Fruit fly (Drosophila melanogaster): ENCODE results near the gene CG4594.

DNA sequence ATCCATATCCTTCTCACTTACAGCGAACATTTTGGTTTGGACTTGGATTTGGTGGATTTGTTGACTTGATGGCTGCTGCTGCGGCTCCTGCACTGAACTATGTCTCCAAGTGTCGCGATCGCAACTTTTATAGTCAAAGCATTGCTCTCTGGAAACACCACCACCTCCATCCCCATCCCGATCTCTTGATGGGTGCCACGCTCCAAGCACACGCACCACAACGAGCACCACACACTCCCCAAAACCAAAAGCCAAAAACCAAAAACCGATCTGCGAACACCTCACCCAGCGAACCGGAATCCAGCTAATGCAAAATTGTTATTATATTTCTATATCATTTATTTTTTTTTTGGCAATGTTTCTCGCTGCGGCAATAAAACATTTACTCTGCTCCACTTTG is 13.1 kb downstream of the CG4594 start, which contains the start of gene Cpr30F:
- TF ChIP-seq CG32121 (GFP tag; IDR thresholded peaks at IDR 0.05), result no peak
- TF ChIP-seq CG8301 (tag; optimal IDR thresholded peaks at IDR 0.05), result no peak
- no peak for TF ChIP-seq CG12605 (GFP tag; IDR thresholded peaks at IDR 0.05)
- no peak for TF ChIP-seq Pif1A (GFP tag; optimal IDR thresholded peaks at IDR 0.05)
- no peak for TF ChIP-seq rn (GFP tag; IDR thresholded peaks at IDR 0.05)
- no peak for TF ChIP-seq gl (tag; optimal IDR thresholded peaks at IDR 0.05)
- no peak for TF ChIP-seq CG13204 (GFP tag; optimal IDR thresholded peaks at IDR 0.05)
